Worm (Caenorhabditis elegans): Measurements from ENCODE around the gene cec-7.
A peak's percentile ranks its signal among the peaks of the same experiment; 100 is the strongest.

The cec-7 gene

DNA sequence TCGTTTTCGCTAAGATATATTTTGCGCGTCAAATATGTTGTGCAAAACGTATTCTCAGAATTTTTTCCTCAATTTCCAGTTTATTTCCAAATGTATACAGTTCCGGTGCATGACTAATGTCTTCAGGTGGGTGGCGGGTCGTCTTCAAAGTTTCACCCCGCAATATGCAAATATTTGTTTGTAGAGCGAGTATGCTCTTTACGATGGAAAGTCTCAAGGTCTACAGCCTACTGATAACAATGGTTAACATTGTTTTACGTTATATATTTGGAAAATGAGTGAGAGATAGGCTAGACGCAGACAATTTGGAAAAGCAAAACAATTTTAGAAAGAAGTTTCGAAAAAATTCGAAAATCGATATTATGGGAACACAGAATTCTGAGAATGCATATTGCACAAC is 40.5 kb upstream of the cec-7 start:
- TF ChIP-seq dpff-1 (tag; optimal IDR thresholded peaks at IDR 0.05) (no peak), ztf-22 (GFP tag; optimal IDR thresholded peaks at IDR 0.05) (no peak)

DNA sequence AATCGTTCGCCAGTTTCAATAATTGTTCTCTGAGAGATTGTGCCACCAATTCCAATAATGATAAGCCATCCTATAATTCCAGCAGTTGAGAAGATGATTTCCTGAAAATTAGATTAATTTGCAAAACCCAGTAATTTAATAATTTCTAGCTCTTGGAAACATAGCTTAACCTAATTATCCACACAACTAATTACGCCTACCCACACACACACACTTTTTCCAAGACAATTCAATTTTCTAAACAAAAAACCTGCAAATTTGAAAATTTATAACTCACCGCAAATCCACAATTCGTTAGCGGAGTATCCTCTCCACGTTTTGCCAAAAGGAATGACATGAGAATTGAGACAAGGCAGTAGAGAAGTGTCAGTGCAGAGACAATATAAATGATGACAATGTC is 39.1 kb upstream of the cec-7 start:
- TF ChIP-seq atf-7 (tag; optimal IDR thresholded peaks at IDR 0.05) (no peak), ceh-91 (GFP tag; IDR thresholded peaks at IDR 0.05) (no peak), aptf-3 (GFP tag; IDR thresholded peaks at IDR 0.05) (no peak), cebp-2 (GFP tag; IDR thresholded peaks at IDR 0.05) (no peak), ets-4 (GFP tag; optimal IDR thresholded peaks at IDR 0.05) (no peak), rcor-1 (GFP tag; IDR thresholded peaks at IDR 0.05) (no peak), B0261.1 (tag; optimal IDR thresholded peaks at IDR 0.05) (no peak), dox-1 (GFP tag; IDR thresholded peaks at IDR 0.05) (no peak), unc-130 (GFP tag; optimal IDR thresholded peaks at IDR 0.05) (no peak), snpc-1.1 (tag; optimal IDR thresholded peaks at IDR 0.05; ENCODE audit: insufficient read depth) (no peak), nhr-27 (tag; optimal IDR thresholded peaks at IDR 0.05) (no peak), F57C9.4 (tag; optimal IDR thresholded peaks at IDR 0.05) (no peak), egrh-3 (GFP tag; IDR thresholded peaks at IDR 0.05) (no peak), die-1 (tag; optimal IDR thresholded peaks at IDR 0.05) (no peak), hmg-20 (GFP tag; IDR thresholded peaks at IDR 0.05) (no peak), hrde-1 (tag; optimal IDR thresholded peaks at IDR 0.05; ENCODE audit: borderline replicate concordance) (no peak)

DNA sequence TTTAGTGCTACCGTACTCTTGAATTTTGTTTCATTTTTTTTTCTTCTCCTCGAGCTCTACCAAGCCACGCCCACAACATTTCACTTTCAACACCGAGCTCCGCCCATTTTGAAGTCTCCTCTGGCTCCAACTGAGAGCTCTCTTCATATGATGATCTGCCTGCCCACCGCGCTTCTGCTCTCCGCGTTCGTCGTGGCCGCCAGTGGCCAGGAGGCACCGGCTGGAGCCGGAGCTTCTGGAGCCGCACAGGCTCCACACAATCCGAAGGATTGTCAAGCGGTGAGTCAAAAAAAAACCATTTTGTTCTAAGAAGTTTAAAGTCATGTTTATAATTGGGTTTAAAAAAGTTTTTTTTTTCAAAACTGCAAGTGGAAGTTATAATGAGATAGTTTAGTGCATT is 33.0 kb upstream of the cec-7 start, which contains the start of gene flp-14:
flp-14 (plus strand) TSS at position 146 of the 400 bp plus-strand sequence.
- TF ChIP-seq ceh-79 (tag; optimal IDR thresholded peaks at IDR 0.05) (no peak), egrh-3 (GFP tag; IDR thresholded peaks at IDR 0.05) (peak; percentile 77; the same call in 1 of the 2 replicates), ceh-40 (GFP tag; IDR thresholded peaks at IDR 0.05) (no peak), akir-1 (GFP tag; optimal IDR thresholded peaks at IDR 0.05) (no peak), F49E8.2 (tag; optimal IDR thresholded peaks at IDR 0.05; ENCODE audit: insufficient read depth) (no peak), F57A8.1 (GFP tag; optimal IDR thresholded peaks at IDR 0.05) (no peak), snpc-1.1 (tag; optimal IDR thresholded peaks at IDR 0.05; ENCODE audit: insufficient read depth) (no peak), ceh-58 (GFP tag; IDR thresholded peaks at IDR 0.05) (no peak), T26A5.8 (tag; optimal IDR thresholded peaks at IDR 0.05) (no peak), sdz-38 (tag; optimal IDR thresholded peaks at IDR 0.05) (no peak), zfh-2 (GFP tag; conservative IDR thresholded peaks at IDR 0.05) (peak; percentile 85)

DNA sequence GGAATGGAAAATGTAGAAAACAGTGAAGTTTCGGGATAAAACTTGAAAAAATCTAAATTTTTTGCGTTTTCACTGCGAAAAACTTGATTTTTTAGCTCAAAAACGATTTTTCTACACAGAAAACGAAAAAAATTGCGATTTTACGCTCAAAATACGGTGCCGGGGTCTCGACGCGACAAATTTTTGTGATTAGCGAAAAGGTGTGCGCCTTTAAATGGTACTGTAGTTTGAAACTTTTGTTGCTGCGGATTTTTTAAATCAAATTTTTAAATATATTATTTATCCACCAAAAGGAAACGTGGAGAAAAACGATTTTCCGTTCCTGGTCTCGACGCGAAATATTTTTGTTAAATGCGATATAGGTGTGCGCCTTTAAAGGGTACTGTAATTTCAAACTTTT is 29.8 kb upstream of the cec-7 start:
- TF ChIP-seq ztf-22 (GFP tag; optimal IDR thresholded peaks at IDR 0.05) (no peak), lsl-1 (GFP tag; optimal IDR thresholded peaks at IDR 0.05) (peak; percentile 73), tbp1 (GFP tag; optimal IDR thresholded peaks at IDR 0.05) (no peak), madf-6 (GFP tag; IDR thresholded peaks at IDR 0.05) (peak; percentile 39), F33H1.4 (GFP tag; IDR thresholded peaks at IDR 0.05) (peak; percentile 53; the same call in 1 of the 2 replicates), hsf-1 (GFP tag; IDR thresholded peaks at IDR 0.05) (no peak), ceh-91 (GFP tag; IDR thresholded peaks at IDR 0.05) (0 out of 2 replicates have a peak, but pooled peaks have one; percentile 15), ceh-79 (tag; optimal IDR thresholded peaks at IDR 0.05) (no peak)

DNA sequence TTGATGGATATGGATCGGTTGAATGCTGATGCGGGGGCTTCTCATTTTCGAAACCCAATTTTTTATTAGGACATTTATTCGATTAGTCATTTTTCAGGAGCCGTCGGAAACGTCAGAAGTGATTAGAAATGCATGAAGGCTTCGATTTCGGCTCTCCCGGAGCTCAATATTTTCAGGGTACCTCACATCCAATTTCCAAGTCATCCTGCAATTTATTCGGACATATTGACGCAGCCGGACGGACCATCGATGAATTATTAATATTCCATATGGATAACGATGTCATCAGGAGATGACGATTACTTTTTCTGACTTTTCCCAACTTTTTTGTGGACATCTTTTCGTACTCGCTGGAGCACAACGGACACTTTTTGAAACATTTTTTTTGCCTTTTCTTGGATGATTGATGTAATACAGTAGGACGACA is 29.2 kb upstream of the cec-7 start:
- TF ChIP-seq ceh-58 (GFP tag; IDR thresholded peaks at IDR 0.05) (no peak), nhr-179 (tag; optimal IDR thresholded peaks at IDR 0.05) (no peak), Y53F4B.3 (GFP tag; IDR thresholded peaks at IDR 0.05) (no peak), let-607 (tag; optimal IDR thresholded peaks at IDR 0.05) (peak; percentile 13 to 45), snpc-1.3 (tag; optimal IDR thresholded peaks at IDR 0.05; ENCODE audit: insufficient read depth) (no peak), atf-7 (tag; optimal IDR thresholded peaks at IDR 0.05) (peak; percentile 73), pbrm-1 (GFP tag; IDR thresholded peaks at IDR 0.05) (0 out of 2 replicates have a peak, but pooled peaks have one; percentile 65), tlf-1 (GFP tag; optimal IDR thresholded peaks at IDR 0.05) (peak; percentile 78), F39B2.1 (GFP tag; IDR thresholded peaks at IDR 0.05) (peak; percentile 64; the same call in 1 of the 2 replicates), snpc-1.1 (tag; optimal IDR thresholded peaks at IDR 0.05; ENCODE audit: insufficient read depth) (no peak), attf-5 (GFP tag; optimal IDR thresholded peaks at IDR 0.05) (peak; percentile 7), nhr-27 (tag; optimal IDR thresholded peaks at IDR 0.05) (no peak), ztf-28 (GFP tag; IDR thresholded peaks at IDR 0.05) (no peak), nhr-90 (tag; optimal IDR thresholded peaks at IDR 0.05) (peak; percentile 55)
